Worm (Caenorhabditis elegans) whole organism, L1 larva: ENCODE results near the gene nep-12.

Source experiments
- lir-3 ChIP-seq: sonication (generic microtip); optimal IDR thresholded peaks from 2 replicates; lab custom pipeline; 2016; ENCODE audit warnings: mild to moderate bottlenecking, missing genetic modification characterization, moderate library complexity, missing compliant biosample characterization; ENCODE audit not compliant: poor library complexity
- rnt-1 ChIP-seq: sonication (generic microtip); optimal IDR thresholded peaks from 2 replicates; lab custom pipeline; 2016; ENCODE audit warnings: mild to moderate bottlenecking, missing genetic modification characterization, moderate library complexity, missing compliant biosample characterization

ce11 chrII:4762574-4763285 is 21.6 kb downstream of the nep-12 start, which contains the start of gene F26G1.2:
- no peak for TF ChIP-seq lir-3 (tag; lab: Kevin White, UChicago)
- TF ChIP-seq rnt-1 (tag; lab: Kevin White, UChicago): no peak
